Fruit fly (Drosophila melanogaster): ENCODE measurements around the gene Ada3.

The Ada3 gene

DNA sequence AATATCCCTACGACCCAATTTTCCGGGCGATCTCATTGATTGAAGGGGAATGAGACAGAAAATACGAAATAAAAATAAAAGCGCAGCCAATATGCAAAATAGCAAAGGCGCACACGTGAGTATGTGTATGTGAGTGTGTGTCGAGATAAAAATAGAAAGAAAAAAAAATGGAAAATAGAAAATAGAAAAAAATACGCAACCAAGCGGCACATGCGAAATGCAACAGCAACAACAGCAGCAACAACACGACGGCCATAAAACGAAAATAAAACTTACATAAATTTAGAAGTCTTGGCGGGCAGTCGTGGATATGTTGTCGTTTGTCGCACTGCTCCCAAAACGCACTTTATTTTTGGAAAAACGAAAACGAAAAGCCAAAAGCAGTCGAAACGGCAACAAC lies 28.4 kb upstream of the Ada3 start (continued):
- TF ChIP-seq CG32006 (GFP tag; optimal IDR thresholded peaks at IDR 0.05): no peak
- TF ChIP-seq spab (GFP tag; optimal IDR thresholded peaks at IDR 0.05): no peak
- TF ChIP-seq fd59A (GFP tag; optimal IDR thresholded peaks at IDR 0.05): no peak
- TF ChIP-seq CG6808 (GFP tag; optimal IDR thresholded peaks at IDR 0.05): no peak
- TF ChIP-seq fkh (GFP tag; optimal IDR thresholded peaks at IDR 0.05): no peak
- no peak for TF ChIP-seq CG7368 (GFP tag; optimal IDR thresholded peaks at IDR 0.05)
- TF ChIP-seq salr (GFP tag; optimal IDR thresholded peaks at IDR 0.05): no peak
- peak; percentile 58; the same call in 2 of the 3 replicates for TF ChIP-seq eg (GFP tag; IDR thresholded peaks at IDR 0.05)
- TF ChIP-seq CG8119 (GFP tag; IDR thresholded peaks at IDR 0.05): peak; percentile 51; the same call in 2 of the 3 replicates
- TF ChIP-seq esn (GFP tag; optimal IDR thresholded peaks at IDR 0.05): no peak
- TF ChIP-seq Smox (GFP tag; optimal IDR thresholded peaks at IDR 0.05): no peak
- TF ChIP-seq CG10669 (GFP tag; optimal IDR thresholded peaks at IDR 0.05): no peak
- TF ChIP-seq Hr38 (GFP tag; optimal IDR thresholded peaks at IDR 0.05): no peak
- TF ChIP-seq CG3032 (tag; optimal IDR thresholded peaks at IDR 0.05): no peak
- TF ChIP-seq pdm3 (GFP tag; optimal IDR thresholded peaks at IDR 0.05): no peak
- no peak for TF ChIP-seq CG16779 (tag; optimal IDR thresholded peaks at IDR 0.05)
- no peak for TF ChIP-seq lz (GFP tag; optimal IDR thresholded peaks at IDR 0.05)
- 0 out of 3 replicates have a peak, but pooled peaks have one; percentile 26 for TF ChIP-seq CG6163 (GFP tag; IDR thresholded peaks at IDR 0.05)
- TF ChIP-seq CG15336 (GFP tag; IDR thresholded peaks at IDR 0.05): peak; percentile 50

DNA sequence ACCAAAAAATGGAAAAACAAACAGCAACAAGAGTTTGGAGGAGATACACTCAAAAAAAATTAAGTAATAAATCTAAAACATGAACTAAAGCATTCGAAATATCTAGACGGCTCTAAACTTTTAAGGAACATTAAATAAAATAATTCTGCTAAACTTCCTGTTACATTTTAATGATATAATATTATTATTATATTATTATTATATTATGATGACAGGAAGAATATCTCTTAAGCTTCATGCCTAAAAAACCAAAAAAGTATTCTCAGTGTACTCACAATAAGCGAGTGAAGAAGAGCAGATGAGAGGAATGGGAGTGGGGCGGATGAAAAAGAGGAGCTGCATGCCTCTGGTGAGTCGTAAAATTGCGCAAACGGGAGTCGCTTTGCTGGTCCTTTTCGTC lies 27.5 kb upstream of the Ada3 start:
- no peak for TF ChIP-seq CG16779 (tag; optimal IDR thresholded peaks at IDR 0.05)
- TF ChIP-seq Eip78C (GFP tag): peak; percentile 28

DNA sequence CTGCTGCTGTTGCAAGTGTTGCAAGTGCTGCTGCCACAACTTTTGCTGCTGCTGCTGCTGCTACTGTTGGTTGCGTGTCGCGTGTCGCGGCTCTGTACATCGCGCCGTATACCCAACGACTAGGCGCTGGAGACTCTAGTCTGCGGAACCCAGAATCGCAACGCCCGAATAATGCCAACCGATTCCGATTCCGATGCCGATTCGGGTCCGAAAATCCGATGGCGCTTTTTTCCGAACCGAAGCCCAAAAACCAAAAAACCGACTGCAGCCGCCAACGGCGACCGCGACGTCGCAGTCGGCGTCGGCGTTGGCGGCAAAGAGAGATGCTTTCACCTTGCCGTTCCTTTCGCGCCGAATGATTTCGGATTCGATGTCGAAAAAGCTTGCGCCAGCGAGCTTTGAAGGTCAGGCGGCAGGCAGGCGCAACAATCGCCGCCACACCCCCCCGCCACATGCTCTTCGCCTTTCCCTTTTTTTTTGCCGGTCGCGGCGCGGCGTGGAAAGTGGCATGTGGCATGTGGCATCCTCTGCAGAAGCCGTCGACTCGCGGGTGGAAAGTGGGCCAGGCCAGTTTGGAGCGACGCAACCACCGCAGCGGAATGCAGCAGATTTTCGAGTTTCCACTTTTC lies 22.3 kb upstream of the Ada3 start, which contains the start of gene Sh:
TSS of gene Sh (minus strand) at position 104 of the 629 bp plus-strand sequence.
- TF ChIP-seq CG31627 (GFP tag; optimal IDR thresholded peaks at IDR 0.05) (no peak), CG7368 (GFP tag; optimal IDR thresholded peaks at IDR 0.05) (peak; percentile 10), Sox102F (GFP tag; optimal IDR thresholded peaks at IDR 0.05) (no peak), eg (GFP tag; IDR thresholded peaks at IDR 0.05) (no peak), ss (GFP tag; optimal IDR thresholded peaks at IDR 0.05) (no peak)

DNA sequence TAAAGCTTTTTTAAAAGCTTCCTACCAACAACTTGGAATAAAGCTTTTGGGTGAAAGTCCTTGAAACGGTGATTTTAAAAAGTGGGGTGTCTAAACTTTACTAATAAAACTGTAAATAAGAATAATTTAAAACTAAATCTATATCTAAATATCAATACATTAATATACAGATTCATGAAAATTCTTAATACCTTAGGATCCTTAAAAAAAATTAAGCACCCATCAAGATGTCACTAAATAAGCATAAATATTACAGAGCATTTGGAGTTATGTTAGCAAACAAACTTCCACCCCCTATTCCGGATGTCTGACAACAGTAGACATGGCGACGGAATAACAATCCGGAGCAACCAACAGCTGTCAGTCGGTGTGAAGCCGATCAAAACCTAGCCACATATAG lies 21.4 kb upstream of the Ada3 start, which contains the start of gene Dhc16F:
TSS of gene Dhc16F (plus strand) at position 301 of the 400 bp plus-strand sequence.
- TF ChIP-seq pdm3 (GFP tag; optimal IDR thresholded peaks at IDR 0.05) (no peak), vri (GFP tag; optimal IDR thresholded peaks at IDR 0.05) (no peak), CG1621 (tag; optimal IDR thresholded peaks at IDR 0.05) (no peak), Hr38 (GFP tag; optimal IDR thresholded peaks at IDR 0.05) (no peak), CG10631 (GFP tag; optimal IDR thresholded peaks at IDR 0.05) (no peak), Blimp-1 (GFP tag; optimal IDR thresholded peaks at IDR 0.05) (no peak), dsx (GFP tag; optimal IDR thresholded peaks at IDR 0.05; ENCODE audit: poor library complexity, severe bottlenecking) (no peak), CG6276 (GFP tag; optimal IDR thresholded peaks at IDR 0.05) (no peak), achi (GFP tag; optimal IDR thresholded peaks at IDR 0.05) (no peak), CG34406 (GFP tag; optimal IDR thresholded peaks at IDR 0.05) (no peak), CG16779 (tag; optimal IDR thresholded peaks at IDR 0.05) (no peak), CG11762 (GFP tag; optimal IDR thresholded peaks at IDR 0.05; ENCODE audit: insufficient read depth) (no peak), spab (GFP tag; optimal IDR thresholded peaks at IDR 0.05) (no peak), fkh (GFP tag; optimal IDR thresholded peaks at IDR 0.05) (no peak), Met (GFP tag; optimal IDR thresholded peaks at IDR 0.05) (no peak), CG3032 (tag; optimal IDR thresholded peaks at IDR 0.05) (no peak), CG6808 (GFP tag; optimal IDR thresholded peaks at IDR 0.05) (no peak)

Measured in whole organism, prepupa.